Worm (Caenorhabditis elegans): ENCODE results near the gene epg-3.

ce11 chrIII:12942307-12942706 is 7.8 kb downstream of the epg-3 start, which contains the start of gene unc-25:
- no peak for TF ChIP-seq snpc-4 (tag; optimal IDR thresholded peaks at IDR 0.05)
- TF ChIP-seq nhr-28 (tag; optimal IDR thresholded peaks at IDR 0.05), result no peak
- no peak for TF ChIP-seq nhr-12 (tag; optimal IDR thresholded peaks at IDR 0.05)
